Worm (Caenorhabditis elegans): Measurements from ENCODE around the gene hlh-6.

hlh-6 gene

ce11 chrII:9576707-9577106 lies 37.9 kb downstream of the hlh-6 start:
- TF ChIP-seq med-1 (GFP tag; optimal IDR thresholded peaks at IDR 0.05; ENCODE audit: insufficient read depth) (no peak), T22C8.4 (GFP tag; IDR thresholded peaks at IDR 0.05) (no peak)

- TF ChIP-seq med-1 (GFP tag; optimal IDR thresholded peaks at IDR 0.05; ENCODE audit: insufficient read depth) = no peak
- no peak for TF ChIP-seq ztf-23 (GFP tag; IDR thresholded peaks at IDR 0.05)
- TF ChIP-seq ztf-29 (GFP tag; IDR thresholded peaks at IDR 0.05) = no peak
- TF ChIP-seq cog-1 (tag; optimal IDR thresholded peaks at IDR 0.05) = no peak
- TF ChIP-seq klf-2 (GFP tag; conservative IDR thresholded peaks at IDR 0.05) = no peak
- no peak for TF ChIP-seq ref-1 (GFP tag; conservative IDR thresholded peaks at IDR 0.05)
- no peak for TF ChIP-seq tab-1 (GFP tag; IDR thresholded peaks at IDR 0.05)
- TF ChIP-seq flt-1 (GFP tag; IDR thresholded peaks at IDR 0.05) = no peak
- TF ChIP-seq T22C8.4 (GFP tag; IDR thresholded peaks at IDR 0.05) = no peak
These were observed 39.0 kb downstream of the hlh-6 start, which contains the start of gene exc-7 for ce11 chrII:9575670-9576069. TSS of gene exc-7 (plus strand) at chrII:9575970.

DNA sequence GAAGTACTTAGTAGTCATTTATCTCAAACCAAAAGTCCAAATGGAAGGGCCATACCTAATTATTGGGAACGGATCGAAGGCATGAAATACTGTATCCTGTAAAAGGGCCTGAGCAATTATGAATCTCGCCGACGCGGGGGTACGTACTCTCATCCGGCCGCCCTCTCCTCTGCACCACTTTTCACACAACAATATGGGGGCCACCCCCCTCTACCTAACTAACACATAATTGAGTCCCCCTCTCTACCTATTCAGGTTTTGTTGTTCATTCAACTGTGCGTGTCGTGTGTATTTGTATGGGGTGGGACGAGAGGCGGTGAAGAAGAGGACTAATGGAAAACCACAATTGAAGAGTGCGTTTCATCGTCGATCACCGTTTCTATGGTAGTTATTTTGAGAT lies 40.2 kb downstream of the hlh-6 start:
- TF ChIP-seq cog-1 (tag; optimal IDR thresholded peaks at IDR 0.05) = no peak

ce11 chrII:9573412-9573811 lies 41.2 kb downstream of the hlh-6 start:
- TF ChIP-seq cog-1 (tag; optimal IDR thresholded peaks at IDR 0.05) (no peak), flt-1 (GFP tag; IDR thresholded peaks at IDR 0.05) (no peak), med-1 (GFP tag; optimal IDR thresholded peaks at IDR 0.05; ENCODE audit: insufficient read depth) (no peak), klf-2 (GFP tag; conservative IDR thresholded peaks at IDR 0.05) (no peak), ref-1 (GFP tag; conservative IDR thresholded peaks at IDR 0.05) (no peak), ztf-23 (GFP tag; IDR thresholded peaks at IDR 0.05) (no peak), tab-1 (GFP tag; IDR thresholded peaks at IDR 0.05) (no peak), T22C8.4 (GFP tag; IDR thresholded peaks at IDR 0.05) (no peak), ztf-29 (GFP tag; IDR thresholded peaks at IDR 0.05) (no peak)

DNA sequence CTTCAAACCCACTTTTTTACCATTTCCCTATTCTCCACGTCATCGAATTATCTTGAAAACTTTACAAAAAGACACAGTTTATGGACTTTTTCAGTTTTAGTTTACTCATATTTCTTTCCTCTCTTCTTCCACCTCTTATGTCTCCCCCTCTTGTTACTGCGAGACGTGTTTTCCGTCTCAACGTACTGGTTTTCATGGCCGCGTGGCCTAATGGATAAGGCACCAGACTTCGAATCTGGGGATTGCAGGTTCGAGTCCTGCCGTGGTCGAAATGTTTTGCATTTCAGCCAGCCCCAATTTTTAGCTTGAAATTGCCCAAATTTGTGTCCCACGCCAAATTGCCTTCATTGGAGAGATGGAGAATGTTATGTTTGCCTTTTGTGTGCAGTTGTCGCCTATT lies 48.6 kb downstream of the hlh-6 start:
- peak; percentile 47 for TF ChIP-seq med-1 (GFP tag; optimal IDR thresholded peaks at IDR 0.05; ENCODE audit: insufficient read depth)
- TF ChIP-seq ztf-29 (GFP tag; IDR thresholded peaks at IDR 0.05) = peak; percentile 83
- TF ChIP-seq klf-2 (GFP tag; conservative IDR thresholded peaks at IDR 0.05) = peak; percentile 83
- TF ChIP-seq flt-1 (GFP tag; IDR thresholded peaks at IDR 0.05) = peak; percentile 97
- TF ChIP-seq T22C8.4 (GFP tag; IDR thresholded peaks at IDR 0.05) = peak; percentile 89
- peak; percentile 61 for TF ChIP-seq cog-1 (tag; optimal IDR thresholded peaks at IDR 0.05)
- TF ChIP-seq ref-1 (GFP tag; conservative IDR thresholded peaks at IDR 0.05) = peak; percentile 93
- peak; percentile 92 for TF ChIP-seq ztf-23 (GFP tag; IDR thresholded peaks at IDR 0.05)
- TF ChIP-seq tab-1 (GFP tag; IDR thresholded peaks at IDR 0.05) = peak; percentile 97
